Fruit fly (Drosophila melanogaster) whole organism, embryonic: ENCODE measurements around the gene CG46309.

Experiments
- B-H2 ChIP-seq: fragments of 200-800 bp; sonication (Bioruptor generic); optimal IDR thresholded peaks from 2 replicates; lab custom pipeline; 2018; ENCODE audit warnings: missing biosample characterization, mild to moderate bottlenecking, missing genetic modification characterization
- C15 ChIP-seq: fragments of 200-800 bp; sonication (Bioruptor generic); IDR thresholded peaks from 3 replicates; pipeline ENCODE4 v1.3.6; 2022; ENCODE audit warnings: missing biosample characterization, missing genetic modification characterization
- CG10267 ChIP-seq: fragments of 200-800 bp; sonication (Bioruptor generic); optimal IDR thresholded peaks from 2 replicates; lab custom pipeline; 2018; ENCODE audit warnings: missing biosample characterization, mild to moderate bottlenecking, missing genetic modification characterization, moderate library complexity
- CG10462 ChIP-seq: fragments of 200-800 bp; sonication (Bioruptor generic); optimal IDR thresholded peaks from 2 replicates; lab custom pipeline; 2016; ENCODE audit warnings: missing biosample characterization, missing genetic modification characterization
- CG11085 ChIP-seq: fragments of 200-800 bp; sonication (Bioruptor generic); IDR thresholded peaks from 2 replicates; pipeline ENCODE4 v1.3.6; 2022; ENCODE audit warnings: missing biosample characterization, missing genetic modification characterization
- CG12744 ChIP-seq: fragments of 200-800 bp; sonication (Bioruptor generic); optimal IDR thresholded peaks from 2 replicates; lab custom pipeline; 2016; ENCODE audit warnings: missing biosample characterization, missing genetic modification characterization
- CG13123 ChIP-seq: fragments of 200-800 bp; sonication (Bioruptor generic); optimal IDR thresholded peaks from 2 replicates; lab custom pipeline; 2016; ENCODE audit warnings: missing biosample characterization, missing genetic modification characterization
- CG13894 ChIP-seq: fragments of 200-800 bp; sonication (Bioruptor generic); optimal IDR thresholded peaks from 3 replicates; lab custom pipeline; 2018; ENCODE audit warnings: missing biosample characterization, mild to moderate bottlenecking, missing genetic modification characterization, moderate library complexity
- CG14441 ChIP-seq: fragments of 200-800 bp; sonication (Bioruptor generic); IDR thresholded peaks from 2 replicates; pipeline ENCODE4 v1.3.6; 2022; ENCODE audit warnings: missing biosample characterization, missing genetic modification characterization
- CG1602 ChIP-seq: fragments of 200-800 bp; sonication (Bioruptor generic); optimal IDR thresholded peaks from 3 replicates; lab custom pipeline; 2016; ENCODE audit warnings: missing biosample characterization, missing genetic modification characterization
- CG17912 ChIP-seq: fragments of 200-800 bp; sonication (Bioruptor generic); optimal IDR thresholded peaks from 2 replicates; lab custom pipeline; 2018; ENCODE audit warnings: missing biosample characterization, mild to moderate bottlenecking, missing genetic modification characterization
- CG2129 ChIP-seq: fragments of 200-800 bp; sonication (Bioruptor generic); IDR thresholded peaks from 2 replicates; pipeline ENCODE4 v1.3.6; 2022; ENCODE audit warnings: missing biosample characterization, missing genetic modification characterization; ENCODE audit not compliant: partially characterized antibody
- CG31224 ChIP-seq: fragments of 200-800 bp; sonication (Bioruptor generic); IDR thresholded peaks from 2 replicates; pipeline ENCODE4 v1.3.6; 2022; ENCODE audit warnings: missing biosample characterization, missing genetic modification characterization
- CG33213 ChIP-seq: fragments of 200-800 bp; sonication (Bioruptor generic); optimal IDR thresholded peaks from 3 replicates; lab custom pipeline; 2016; ENCODE audit warnings: missing biosample characterization, missing genetic modification characterization
- CG5180 ChIP-seq: fragments of 200-800 bp; sonication (Bioruptor generic); optimal IDR thresholded peaks from 3 replicates; lab custom pipeline; 2017; ENCODE audit warnings: missing biosample characterization, missing genetic modification characterization, mild to moderate bottlenecking, moderate library complexity, missing genetic modification reagents
- CG5245 ChIP-seq: fragments of 200-800 bp; sonication (Bioruptor generic); optimal IDR thresholded peaks from 3 replicates; lab custom pipeline; 2016; ENCODE audit warnings: missing biosample characterization, missing genetic modification characterization
- CG7987 ChIP-seq: fragments of 200-800 bp; sonication (Bioruptor generic); optimal IDR thresholded peaks from 2 replicates; lab custom pipeline; 2018; ENCODE audit warnings: missing biosample characterization, mild to moderate bottlenecking, missing genetic modification characterization, moderate library complexity
- CG9876 ChIP-seq: fragments of 200-800 bp; sonication (Bioruptor generic); optimal IDR thresholded peaks from 2 replicates; lab custom pipeline; 2016; ENCODE audit warnings: missing biosample characterization, missing genetic modification characterization
- CkIIα-i1 ChIP-seq: fragments of 200-800 bp; sonication (Bioruptor generic); IDR thresholded peaks from 2 replicates; pipeline ENCODE4 v1.3.6; 2022; ENCODE audit warnings: missing biosample characterization, missing genetic modification characterization
- D19A ChIP-seq: fragments of 200-800 bp; optimal IDR thresholded peaks from 3 replicates; lab custom pipeline; 2019; ENCODE audit warnings: missing biosample characterization, mild to moderate bottlenecking, missing genetic modification characterization, moderate library complexity
- D19B ChIP-seq: fragments of 200-800 bp; sonication (Bioruptor generic); optimal IDR thresholded peaks from 2 replicates; lab custom pipeline; 2017; ENCODE audit warnings: missing biosample characterization, mild to moderate bottlenecking, missing genetic modification characterization
- Deaf1 ChIP-seq: fragments of 200-800 bp; optimal IDR thresholded peaks from 3 replicates; lab custom pipeline; 2019; ENCODE audit warnings: missing biosample characterization, mild to moderate bottlenecking, missing genetic modification characterization, moderate library complexity
- Dll ChIP-seq: fragments of 200-800 bp; sonication (Bioruptor generic); IDR thresholded peaks from 4 replicates; pipeline ENCODE4 v1.3.6; 2022; ENCODE audit warnings: missing biosample characterization, missing genetic modification characterization; ENCODE audit not compliant: partially characterized antibody
- E2f1 ChIP-seq: fragments of 200-800 bp; sonication (Bioruptor generic); IDR thresholded peaks from 2 replicates; pipeline ENCODE4 v1.3.6; 2022; ENCODE audit warnings: missing biosample characterization, missing genetic modification characterization
- Fer1 ChIP-seq: fragments of 200-800 bp; sonication (Bioruptor generic); optimal IDR thresholded peaks from 2 replicates; lab custom pipeline; 2017; ENCODE audit warnings: missing biosample characterization, mild to moderate bottlenecking, missing genetic modification characterization
- Fer3 ChIP-seq: fragments of 200-800 bp; sonication (Bioruptor generic); optimal IDR thresholded peaks from 2 replicates; lab custom pipeline; 2018; ENCODE audit warnings: missing biosample characterization, mild to moderate bottlenecking, missing genetic modification characterization, moderate library complexity
- HLHmδ ChIP-seq: fragments of 200-800 bp; sonication (Bioruptor generic); optimal IDR thresholded peaks from 2 replicates; lab custom pipeline; 2018; ENCODE audit warnings: missing biosample characterization, mild to moderate bottlenecking, missing genetic modification characterization, moderate library complexity
- Hey ChIP-seq: fragments of 200-800 bp; sonication (Bioruptor generic); optimal IDR thresholded peaks from 3 replicates; lab custom pipeline; 2018; ENCODE audit warnings: missing biosample characterization, mild to moderate bottlenecking, missing genetic modification characterization
- HmgZ ChIP-seq: fragments of 200-800 bp; sonication (Bioruptor generic); optimal IDR thresholded peaks from 2 replicates; lab custom pipeline; 2018; ENCODE audit warnings: missing biosample characterization, mild to moderate bottlenecking, missing genetic modification characterization
- NC2α ChIP-seq: fragments of 200-800 bp; sonication (Bioruptor generic); optimal IDR thresholded peaks from 2 replicates; lab custom pipeline; 2016; ENCODE audit warnings: missing biosample characterization, missing genetic modification characterization
- NC2β ChIP-seq: fragments of 200-800 bp; sonication (Bioruptor generic); optimal IDR thresholded peaks from 2 replicates; lab custom pipeline; 2016; ENCODE audit warnings: missing biosample characterization, missing genetic modification characterization
- Poxn ChIP-seq: fragments of 200-800 bp; sonication (Bioruptor generic); IDR thresholded peaks from 2 replicates; pipeline ENCODE4 v1.3.6; 2022; ENCODE audit warnings: missing biosample characterization, missing genetic modification characterization
- Ssrp ChIP-seq: fragments of 200-800 bp; sonication (Bioruptor generic); optimal IDR thresholded peaks from 2 replicates; lab custom pipeline; 2018; ENCODE audit warnings: missing biosample characterization, mild to moderate bottlenecking, missing genetic modification characterization, moderate library complexity
- Xrp1 ChIP-seq: fragments of 200-800 bp; sonication (Bioruptor generic); IDR thresholded peaks from 2 replicates; pipeline ENCODE4 v1.3.6; 2022; ENCODE audit warnings: missing biosample characterization, missing genetic modification characterization
- ato ChIP-seq: fragments of 200-800 bp; sonication (Bioruptor generic); IDR thresholded peaks from 2 replicates; pipeline ENCODE4 v1.3.6; 2022; ENCODE audit warnings: missing biosample characterization, missing genetic modification characterization; ENCODE audit not compliant: partially characterized antibody
- btn ChIP-seq: fragments of 200-800 bp; sonication (Bioruptor generic); optimal IDR thresholded peaks from 2 replicates; lab custom pipeline; 2016; ENCODE audit warnings: missing biosample characterization, missing genetic modification characterization
- cwo ChIP-seq: fragments of 200-800 bp; sonication (Bioruptor generic); optimal IDR thresholded peaks from 3 replicates; lab custom pipeline; 2017; ENCODE audit warnings: missing biosample characterization, missing genetic modification characterization, mild to moderate bottlenecking, moderate library complexity, missing genetic modification reagents
- eve ChIP-seq, 2 experiments: fragments of >200 bp; optimal IDR thresholded peaks; 2 replicates each; lab custom pipeline; 2017; ENCODE audit warnings: missing biosample characterization in 2 of 2, missing genetic modification characterization in 2 of 2
- fu2 ChIP-seq: fragments of 200-800 bp; sonication (Bioruptor generic); optimal IDR thresholded peaks from 2 replicates; lab custom pipeline; 2016; ENCODE audit warnings: missing biosample characterization, missing genetic modification characterization
- hkb ChIP-seq, 2 experiments: fragments of 200-800 bp in 1 of 2; fragments of >200 bp in 1 of 2; sonication (Bioruptor generic) in 1 of 2; IDR thresholded peaks in 1 of 2; optimal IDR thresholded peaks in 1 of 2; 2 replicates each; pipeline versions ENCODE4 v1.3.6 to Lab custom; 2017 to 2022; ENCODE audit warnings: missing biosample characterization in 1 of 2, missing genetic modification characterization in 1 of 2
- ro ChIP-seq: fragments of 200-800 bp; sonication (Bioruptor generic); IDR thresholded peaks from 2 replicates; pipeline ENCODE4 v1.3.6; 2022; ENCODE audit warnings: missing biosample characterization, missing genetic modification characterization
- run ChIP-seq: fragments of 200-800 bp; sonication (Bioruptor generic); optimal IDR thresholded peaks from 3 replicates; lab custom pipeline; 2018; ENCODE audit warnings: missing biosample characterization, mild to moderate bottlenecking, missing genetic modification characterization
- sqz ChIP-seq: fragments of 200-800 bp; sonication (Bioruptor generic); optimal IDR thresholded peaks from 3 replicates; lab custom pipeline; 2018; ENCODE audit warnings: missing biosample characterization, mild to moderate bottlenecking, missing genetic modification characterization
- stc ChIP-seq: fragments of 200-800 bp; sonication (Bioruptor generic); IDR thresholded peaks from 2 replicates; pipeline ENCODE4 v1.3.6; 2022; ENCODE audit warnings: missing biosample characterization, missing genetic modification characterization
- sug ChIP-seq: fragments of 200-800 bp; optimal IDR thresholded peaks from 2 replicates; lab custom pipeline; 2019; ENCODE audit warnings: missing biosample characterization, mild to moderate bottlenecking, missing genetic modification characterization, moderate library complexity
- tio ChIP-seq: fragments of 200-800 bp; sonication (Bioruptor generic); optimal IDR thresholded peaks from 2 replicates; lab custom pipeline; 2017; ENCODE audit warnings: missing biosample characterization, missing genetic modification characterization, inconsistent platforms
- tll ChIP-seq, 2 experiments: fragments of 200-800 bp in 1 of 2; fragments of >200 bp in 1 of 2; sonication (Bioruptor generic) in 1 of 2; optimal IDR thresholded peaks; 2 replicates each; lab custom pipeline; 2017 to 2019; ENCODE audit warnings: missing biosample characterization in 2 of 2, missing genetic modification characterization in 2 of 2, mild to moderate bottlenecking in 1 of 2, moderate library complexity in 1 of 2
- toy ChIP-seq: fragments of 200-800 bp; sonication (Bioruptor generic); IDR thresholded peaks from 2 replicates; pipeline ENCODE4 v1.3.6; 2022; ENCODE audit warnings: missing biosample characterization, missing genetic modification characterization
- twi ChIP-seq: fragments of 200-800 bp; optimal IDR thresholded peaks from 2 replicates; lab custom pipeline; 2019; ENCODE audit warnings: missing biosample characterization, mild to moderate bottlenecking, missing genetic modification characterization, moderate library complexity
- wor ChIP-seq: fragments of 200-800 bp; sonication (Bioruptor generic); IDR thresholded peaks from 2 replicates; pipeline ENCODE4 v1.3.6; 2022; ENCODE audit warnings: missing biosample characterization, missing genetic modification characterization

CG46309 gene

dm6 chr2L:16251598-16252131 lies at the start of gene CG46309 (continued):
- TF ChIP-seq CG13894 (tag; lab: Kevin White, UChicago) (no peak), eve (GFP tag; optimal IDR thresholded peaks at IDR 0.05; lab: Kevin White, UChicago) (no peak), toy (GFP tag; lab: Robert Waterston, UW) (no peak), stc (GFP tag; lab: Robert Waterston, UW) (no peak), CG13123 (no peak), CG14441 (no peak), CG9876 (GFP tag; lab: Kevin White, UChicago) (no peak), btn (GFP tag; lab: Kevin White, UChicago) (no peak), B-H2 (GFP tag; lab: Kevin White, UChicago) (peak; percentile 23), CG12744 (no peak), CG31224 (GFP tag; lab: Robert Waterston, UW) (no peak), HmgZ (tag; lab: Kevin White, UChicago) (peak; percentile 46), CG10267 (peak; percentile 36), ro (GFP tag; lab: Robert Waterston, UW) (no peak), twi (tag; lab: Kevin White, UChicago) (no peak), C15 (GFP tag; lab: Robert Waterston, UW) (no peak), CG7987 (GFP tag; lab: Kevin White, UChicago) (no peak), run (tag; lab: Kevin White, UChicago) (no peak), sug (tag; lab: Kevin White, UChicago) (peak; percentile 12), NC2β (GFP tag; lab: Kevin White, UChicago) (no peak), ato (GFP tag; lab: Robert Waterston, UW) (peak; percentile 98), Poxn (GFP tag; lab: Robert Waterston, UW) (no peak), fu2 (no peak), CG17912 (GFP tag; lab: Kevin White, UChicago) (no peak), Fer3 (tag; lab: Kevin White, UChicago) (peak; percentile 12), CG11085 (GFP tag; lab: Robert Waterston, UW) (no peak), tio (GFP tag; lab: Kevin White, UChicago) (peak; percentile 21), Hey (tag; lab: Kevin White, UChicago) (no peak), tll (GFP tag; optimal IDR thresholded peaks at IDR 0.05; lab: Kevin White, UChicago) (no peak), CG2129 (GFP tag; lab: Robert Waterston, UW) (peak; percentile 33), wor (GFP tag; lab: Robert Waterston, UW) (no peak), Fer1 (GFP tag; lab: Kevin White, UChicago) (peak; percentile 43), CG5180 (GFP tag; lab: Kevin White, UChicago) (no peak), NC2α (GFP tag; lab: Kevin White, UChicago) (no peak), Dll (GFP tag; lab: Robert Waterston, UW) (peak; percentile 86), Ssrp (peak; percentile 25), CG10462 (GFP tag; lab: Kevin White, UChicago) (no peak), CG1602 (GFP tag; lab: Kevin White, UChicago) (peak; percentile 10), E2f1 (no peak), CG5245 (GFP tag; lab: Kevin White, UChicago) (no peak), Xrp1 (GFP tag; lab: Robert Waterston, UW) (peak; percentile 44; the same call in 1 of the 2 replicates), D19B (no peak), Deaf1 (tag; lab: Kevin White, UChicago) (no peak), cwo (no peak), D19A (tag; lab: Kevin White, UChicago) (no peak), HLHmδ (GFP tag; lab: Kevin White, UChicago) (no peak), sqz (GFP tag; lab: Kevin White, UChicago) (peak; percentile 26), CkIIα-i1 (no peak), hkb (optimal IDR thresholded peaks at IDR 0.05; lab: Kevin White, UChicago) (no peak), hkb (GFP tag; IDR thresholded peaks at IDR 0.05; lab: Robert Waterston, UW) (0 out of 2 replicates have a peak, but pooled peaks have one; percentile 14), CG33213 (no peak)
